Fruit fly (Drosophila melanogaster) Kc167 (cell line): ENCODE measurements around the gene Orp8.
A peak's percentile ranks its signal among the peaks of the same experiment; 100 is the strongest.

ENCODE experiments used
- Myc ChIP-seq: fragments of >200 bp; optimal IDR thresholded peaks from 2 replicates; lab custom pipeline; 2017; ENCODE audit warnings: missing external identifiers
- Sin3A ChIP-seq: fragments of >200 bp; optimal IDR thresholded peaks from 2 replicates; lab custom pipeline; 2018; ENCODE audit warnings: missing external identifiers
- h ChIP-seq: fragments of >200 bp; optimal IDR thresholded peaks from 3 replicates; lab custom pipeline; 2018; ENCODE audit warnings: missing external identifiers
- insv ChIP-seq: fragments of >200 bp; optimal IDR thresholded peaks from 3 replicates; lab custom pipeline; 2018; ENCODE audit warnings: missing external identifiers
- psq ChIP-seq: fragments of >200 bp; optimal IDR thresholded peaks from 2 replicates; lab custom pipeline; 2017; ENCODE audit warnings: missing external identifiers
- ttk ChIP-seq: sonication (Bioruptor generic); optimal IDR thresholded peaks from 2 replicates; lab custom pipeline; 2017; ENCODE audit warnings: missing external identifiers

Orp8 gene

DNA sequence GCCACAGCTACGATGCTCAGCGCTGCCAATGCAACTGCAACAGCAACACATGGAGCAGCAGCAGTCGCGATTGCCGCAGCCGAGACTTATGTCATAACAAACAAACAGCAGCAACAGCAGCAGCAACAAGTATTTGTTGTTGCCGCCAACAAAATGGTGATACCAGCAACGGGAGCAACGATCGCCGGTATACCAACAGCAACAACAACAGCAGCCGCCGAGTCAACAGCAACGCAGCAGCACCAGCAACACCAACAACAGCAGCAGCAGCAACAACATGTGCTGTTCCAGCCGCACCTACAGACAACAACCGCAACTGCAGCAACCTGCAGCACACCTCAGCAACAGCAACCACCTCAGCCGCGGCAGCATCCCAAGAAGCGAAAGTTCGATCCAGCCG, 21.1 kb upstream of the Orp8 start:
- no peak for TF ChIP-seq insv (lab: Kevin White, UChicago)
- no peak for TF ChIP-seq h
- no peak for TF ChIP-seq Sin3A (lab: Kevin White, UChicago)
- TF ChIP-seq Myc (lab: Kevin White, UChicago): no peak
- TF ChIP-seq ttk: no peak
- TF ChIP-seq psq (lab: Kevin White, UChicago): no peak

DNA sequence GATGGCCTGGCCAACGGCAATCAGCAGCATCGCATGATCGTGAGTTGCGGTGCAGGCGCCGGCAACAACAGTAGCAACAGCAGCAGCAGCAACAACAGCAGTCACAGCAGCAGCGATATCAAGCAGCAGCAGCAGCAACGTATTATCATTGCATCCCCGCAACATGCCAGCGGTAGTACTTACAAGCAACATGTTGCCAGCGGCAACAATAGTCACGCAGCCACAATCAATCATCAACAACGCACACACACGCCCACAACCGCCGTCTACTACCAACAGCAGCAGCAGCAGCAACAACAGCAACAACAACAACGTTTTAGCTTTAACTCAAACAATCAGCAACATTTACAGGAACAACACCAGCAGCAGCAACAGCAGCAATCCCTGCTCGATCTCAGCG, 20.6 kb upstream of the Orp8 start:
- no peak for TF ChIP-seq psq (lab: Kevin White, UChicago)
- no peak for TF ChIP-seq insv (lab: Kevin White, UChicago)

DNA sequence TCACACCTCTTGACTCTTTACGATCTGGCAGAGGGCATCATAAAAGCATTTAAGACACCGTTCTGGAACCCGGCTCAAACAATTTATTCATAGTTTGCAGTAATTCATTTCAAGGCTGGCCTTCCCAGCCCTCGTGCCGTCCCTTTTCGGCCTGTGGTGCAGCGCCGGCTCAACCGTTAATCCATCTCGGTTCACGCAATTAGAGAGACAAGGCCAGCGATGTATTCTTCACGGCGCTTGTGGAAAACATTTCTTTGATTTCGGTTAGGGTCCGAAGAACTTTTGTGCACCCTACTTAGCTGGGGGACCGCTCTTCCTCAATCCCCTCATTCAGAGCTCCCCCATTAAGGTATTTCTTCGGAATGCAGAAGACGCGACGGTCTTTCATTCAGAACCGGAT, 18.0 kb upstream of the Orp8 start:
- TF ChIP-seq psq (lab: Kevin White, UChicago) (no peak), Sin3A (lab: Kevin White, UChicago) (no peak), insv (lab: Kevin White, UChicago) (no peak), h (no peak), Myc (lab: Kevin White, UChicago) (no peak), ttk (no peak)

DNA sequence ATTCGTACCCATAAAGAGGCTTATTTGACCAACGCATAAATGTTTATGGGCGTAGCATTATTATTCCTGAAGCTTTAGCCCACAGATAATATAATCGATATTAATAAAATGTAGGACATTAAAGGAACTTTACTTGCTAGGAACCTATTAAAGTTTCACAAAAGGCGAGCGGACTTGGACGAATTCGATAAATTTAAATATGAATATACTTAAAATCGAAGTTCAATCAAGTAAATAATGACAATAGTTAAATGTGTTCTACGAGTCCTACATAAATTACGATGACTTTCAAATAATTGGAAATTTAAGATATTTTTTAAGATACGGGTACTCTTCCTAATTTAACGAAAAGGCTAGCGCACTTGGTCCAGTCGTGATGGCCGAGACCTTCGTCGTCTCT, 17.6 kb upstream of the Orp8 start:
- TF ChIP-seq ttk (no peak), insv (lab: Kevin White, UChicago) (no peak), h (no peak), psq (lab: Kevin White, UChicago) (no peak), Sin3A (lab: Kevin White, UChicago) (no peak), Myc (lab: Kevin White, UChicago) (no peak)

DNA sequence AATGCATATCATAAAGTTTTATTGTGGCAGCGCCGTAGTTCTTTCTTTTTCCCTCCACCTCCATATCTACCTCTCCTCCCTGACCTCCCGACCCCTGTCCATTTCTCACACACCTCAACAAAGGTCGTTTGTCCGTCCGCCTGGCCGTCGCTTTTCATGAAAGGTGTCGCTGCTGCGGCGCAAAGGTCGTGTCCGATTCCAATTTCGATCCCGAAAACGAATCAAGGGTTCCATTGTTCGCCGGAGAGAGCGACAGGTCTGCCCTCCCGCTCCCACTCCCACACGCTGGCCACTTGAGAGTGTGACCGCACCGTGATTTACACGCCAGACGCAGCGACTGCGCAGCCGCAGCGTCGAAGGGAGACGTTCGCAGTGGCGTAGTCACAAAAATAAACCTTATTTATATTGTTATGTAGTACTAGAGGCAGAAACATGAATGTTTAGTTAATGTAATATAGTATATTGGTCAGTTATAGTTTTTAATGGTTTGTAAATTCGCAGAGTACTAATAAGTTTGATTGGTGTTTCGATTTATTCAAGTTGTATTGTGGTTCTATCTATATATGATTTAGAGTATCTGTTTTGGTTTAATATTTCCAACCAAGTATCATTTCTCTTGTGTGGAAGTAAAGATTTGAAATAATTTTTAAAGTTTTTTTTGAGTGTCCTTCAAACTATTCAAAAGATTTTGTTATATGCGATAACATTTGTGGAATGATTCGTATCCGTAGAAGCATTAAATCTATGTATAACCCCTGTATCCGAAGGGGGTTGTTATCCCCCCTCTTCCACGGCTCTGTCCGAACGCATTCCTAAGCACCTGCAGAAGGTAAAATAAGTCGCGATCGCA, 16.9 kb upstream of the Orp8 start:
- TF ChIP-seq Sin3A (lab: Kevin White, UChicago) (no peak), insv (lab: Kevin White, UChicago) (no peak), h (no peak), psq (lab: Kevin White, UChicago) (no peak), Myc (lab: Kevin White, UChicago) (no peak), ttk (no peak)

DNA sequence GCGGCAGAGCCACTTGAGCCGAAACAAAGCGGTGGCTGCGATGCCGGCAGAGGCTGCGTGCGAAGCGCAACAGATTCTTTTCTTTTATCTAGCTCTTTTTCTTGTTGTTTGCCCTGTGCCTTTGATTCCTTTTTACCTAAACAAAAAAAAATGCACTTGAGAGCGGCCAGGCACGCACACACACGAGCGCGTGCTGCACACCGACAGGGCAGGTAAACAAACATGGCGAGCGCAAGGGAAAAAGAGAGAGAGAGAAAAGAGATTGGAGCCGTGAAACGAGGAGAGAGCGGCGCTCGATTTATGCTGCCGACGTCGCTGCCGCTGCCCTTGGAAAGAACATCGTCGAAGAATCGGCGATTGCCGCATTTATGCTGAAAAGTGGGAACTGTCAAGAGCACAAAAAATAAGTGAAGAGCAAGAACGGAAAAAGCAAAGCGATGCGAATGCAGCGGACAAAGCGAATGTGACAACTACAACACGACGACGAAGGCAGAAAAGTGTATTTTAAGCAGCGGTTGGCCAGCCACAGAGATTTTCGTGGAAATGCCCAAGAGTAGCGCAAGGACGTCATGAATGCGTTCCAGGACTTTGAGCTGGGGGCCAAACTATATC, 16.2 kb upstream of the Orp8 start:
- TF ChIP-seq ttk (no peak), h (no peak), psq (lab: Kevin White, UChicago) (no peak)

DNA sequence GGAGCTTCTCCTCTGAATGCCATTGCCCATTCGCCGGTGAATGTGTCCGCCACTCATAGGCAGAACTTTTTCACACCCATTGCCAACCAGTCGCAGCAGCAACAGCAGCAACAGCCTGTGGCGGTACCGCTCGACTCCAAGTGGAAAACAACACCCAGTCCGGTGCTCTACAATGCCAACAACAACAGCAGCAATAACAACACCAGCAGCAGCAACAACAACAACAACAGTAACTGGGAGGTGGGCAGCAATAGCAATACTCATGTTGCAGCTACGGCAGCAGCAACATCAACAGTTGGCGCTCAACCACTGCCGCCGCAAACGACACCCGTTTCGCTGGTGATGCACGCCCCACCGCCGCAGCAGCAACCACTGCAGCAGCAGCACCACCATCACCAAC, 15.5 kb upstream of the Orp8 start:
- TF ChIP-seq ttk: no peak
- no peak for TF ChIP-seq h
- no peak for TF ChIP-seq Myc (lab: Kevin White, UChicago)
- TF ChIP-seq insv (lab: Kevin White, UChicago): no peak
- TF ChIP-seq psq (lab: Kevin White, UChicago): no peak
- no peak for TF ChIP-seq Sin3A (lab: Kevin White, UChicago)

DNA sequence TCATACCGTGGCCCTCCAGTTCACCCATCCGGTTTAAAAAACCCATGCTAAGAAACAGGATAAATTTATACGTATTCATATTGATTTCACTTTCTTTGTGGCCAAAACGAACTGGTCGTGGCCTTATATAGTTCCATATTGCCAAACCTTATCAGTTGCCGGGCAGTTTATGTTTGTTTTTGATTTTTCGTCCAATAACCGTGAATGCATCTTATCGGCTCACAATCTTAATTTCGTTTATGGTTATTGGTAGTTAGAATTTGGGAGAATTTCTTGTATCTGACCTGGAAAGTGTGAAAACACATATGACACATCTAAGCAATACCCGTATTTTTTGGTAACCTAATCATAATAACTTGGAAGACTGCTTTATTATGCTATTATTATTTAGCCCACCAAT, 4.3 kb upstream of the Orp8 start, which contains the start of gene CG4367:
Gene CG4367, minus strand, starts transcription at position 101 of the 400 bp plus-strand sequence.
- TF ChIP-seq Sin3A (lab: Kevin White, UChicago) (no peak), insv (lab: Kevin White, UChicago) (no peak), ttk (no peak)

DNA sequence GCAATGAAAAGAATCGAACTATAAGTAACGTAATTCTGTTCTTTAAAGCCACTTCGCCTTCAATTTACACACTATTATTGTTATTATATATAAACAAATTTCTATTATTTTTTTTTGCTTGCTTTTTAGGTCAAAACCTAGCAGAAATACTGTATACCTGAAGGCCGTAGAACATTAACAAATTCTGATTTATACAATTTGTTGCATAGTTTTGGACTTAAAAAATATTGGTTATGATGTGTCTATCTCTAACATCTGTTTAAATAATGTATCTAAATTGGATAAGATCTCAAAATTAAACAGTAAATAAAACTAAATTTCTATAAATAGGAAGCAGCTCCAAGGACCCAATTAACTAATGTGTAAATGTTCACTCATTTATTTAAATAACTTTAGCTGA, 3.3 kb upstream of the Orp8 start:
- no peak for TF ChIP-seq h
- no peak for TF ChIP-seq psq (lab: Kevin White, UChicago)
- TF ChIP-seq ttk: no peak
- no peak for TF ChIP-seq Myc (lab: Kevin White, UChicago)

DNA sequence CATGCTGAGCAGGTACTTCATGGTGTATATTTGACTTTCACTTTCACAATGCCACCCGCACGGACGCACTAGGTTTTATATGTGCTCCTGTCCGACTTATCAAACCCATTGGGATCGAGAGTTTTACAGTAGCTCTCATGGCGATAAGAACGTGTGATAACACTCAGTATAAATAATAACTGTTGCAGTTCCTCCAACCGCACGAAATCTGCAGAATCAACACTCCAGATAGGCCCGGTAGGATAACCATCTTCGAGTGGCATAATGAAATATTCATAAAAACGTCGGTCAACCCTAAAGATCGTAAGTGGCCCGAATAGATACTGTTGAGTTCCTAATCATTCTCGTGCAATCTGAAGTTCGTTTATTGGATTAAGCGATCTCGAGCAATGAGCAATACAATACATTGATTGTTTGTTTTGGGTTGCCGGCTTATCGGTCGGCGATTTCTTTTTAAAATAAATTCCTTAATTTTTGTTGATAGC, 1.6 kb upstream of the Orp8 start, which contains the start of gene CG4362:
Gene CG4362, minus strand, starts transcription at position 51 of the 485 bp plus-strand sequence.
- TF ChIP-seq insv (lab: Kevin White, UChicago) (no peak), Sin3A (lab: Kevin White, UChicago) (no peak), h (no peak), Myc (lab: Kevin White, UChicago) (no peak), ttk (no peak), psq (lab: Kevin White, UChicago) (no peak)

DNA sequence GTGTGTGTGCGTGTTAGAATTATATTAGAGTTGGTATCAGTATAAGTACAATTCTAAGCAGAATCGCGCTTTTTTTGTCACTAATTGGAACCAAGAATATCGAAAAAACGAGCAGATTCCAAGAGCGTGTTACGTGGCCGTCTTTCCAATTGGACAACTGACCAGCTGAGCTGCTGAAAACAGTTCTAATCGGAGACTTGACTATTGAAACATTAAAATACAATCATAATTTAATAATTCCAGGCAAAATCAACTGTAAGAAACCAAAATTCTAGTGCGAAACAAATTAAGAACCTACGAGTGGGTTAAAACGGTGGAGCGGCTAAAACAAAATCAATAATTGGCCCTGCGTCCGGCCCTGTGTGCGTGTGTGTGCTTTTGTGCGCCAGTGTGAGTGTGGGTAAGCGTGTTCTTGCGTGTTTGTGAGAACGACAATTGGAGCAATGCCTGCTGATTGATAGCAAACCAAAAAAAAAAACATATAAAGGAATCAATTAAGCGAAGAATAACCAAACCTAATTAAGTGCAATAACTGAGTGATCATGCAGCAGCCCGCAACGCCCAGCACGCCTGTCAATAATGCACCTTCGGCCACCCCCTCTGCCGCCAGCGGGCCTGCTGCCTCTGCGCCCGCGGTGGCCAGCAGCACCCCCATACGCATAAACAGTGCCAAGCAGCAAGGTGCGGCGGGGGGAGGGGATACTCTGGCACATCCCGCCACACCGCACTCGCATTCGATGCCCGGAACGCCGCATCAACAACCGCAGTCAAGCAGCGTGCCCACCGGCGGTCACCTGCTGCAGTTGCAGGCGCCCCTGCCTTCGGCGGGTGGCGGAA, 735 bp downstream of the Orp8 start:
- TF ChIP-seq psq (lab: Kevin White, UChicago) (no peak), ttk (no peak), Sin3A (lab: Kevin White, UChicago) (no peak), h (no peak), Myc (lab: Kevin White, UChicago) (no peak), insv (lab: Kevin White, UChicago) (no peak)

DNA sequence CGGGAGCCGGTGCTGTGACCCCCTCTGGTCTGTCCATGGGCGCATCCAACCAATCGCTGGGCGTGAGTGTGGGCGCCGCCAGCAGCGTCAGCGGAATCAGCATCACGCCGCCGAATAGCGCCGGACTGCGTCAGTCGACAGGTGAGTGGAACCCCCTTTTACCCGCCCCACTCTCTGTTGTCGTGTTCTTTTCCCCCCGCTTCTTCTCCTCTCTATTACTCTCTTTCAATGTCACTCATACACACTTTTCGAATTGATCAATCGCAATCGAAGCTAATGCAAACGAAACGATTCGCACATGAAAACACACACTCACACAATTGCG, 1.3 kb downstream of the Orp8 start:
- no peak for TF ChIP-seq Sin3A (lab: Kevin White, UChicago)
- no peak for TF ChIP-seq Myc (lab: Kevin White, UChicago)
- peak; percentile 71 for TF ChIP-seq ttk
- no peak for TF ChIP-seq insv (lab: Kevin White, UChicago)
